Fruit fly (Drosophila melanogaster): ENCODE measurements around the gene TM9SF2.

- peak; percentile 86 for TF ChIP-seq Snoo (tag; optimal IDR thresholded peaks at IDR 0.05)
- peak; percentile 75 for TF ChIP-seq CG14655 (GFP tag; optimal IDR thresholded peaks at IDR 0.05)
- peak; percentile 56 for TF ChIP-seq CG32121 (GFP tag; IDR thresholded peaks at IDR 0.05)
- peak; percentile 59 for TF ChIP-seq EcR (GFP tag; optimal IDR thresholded peaks at IDR 0.05)
- TF ChIP-seq CG12605 (GFP tag; IDR thresholded peaks at IDR 0.05), result no peak
- peak; percentile 60 for TF ChIP-seq Pif1B (GFP tag; optimal IDR thresholded peaks at IDR 0.05)
- TF ChIP-seq CG8301 (tag; optimal IDR thresholded peaks at IDR 0.05), result peak; percentile 63
- peak; percentile 46; the same call in 1 of the 3 replicates for TF ChIP-seq fd96Ca (GFP tag; IDR thresholded peaks at IDR 0.05)
- peak; percentile 53; the same call in 1 of the 2 replicates for TF ChIP-seq Ets98B (GFP tag; IDR thresholded peaks at IDR 0.05)
- TF ChIP-seq CG17806 (tag; optimal IDR thresholded peaks at IDR 0.05), result peak; percentile 26
- TF ChIP-seq CG9948 (tag; optimal IDR thresholded peaks at IDR 0.05), result peak; percentile 1
These were observed 18.0 kb downstream of the TM9SF2 start for dm6 chr2L:20716077-20716476.
